Worm (Caenorhabditis elegans) whole organism, late embryonic: ENCODE data around the gene F22E5.2.
"Not testable (repeated sequence)": the region's sequence is repeated elsewhere in the genome, so short reads cannot be mapped to it uniquely, and the experiment has no call there.

Experiments
- ceh-6 ChIP-seq: fragments of 200-800 bp; sonication (Bioruptor generic); optimal IDR thresholded peaks from 2 replicates; lab custom pipeline; 2018; ENCODE audit warnings: mild to moderate bottlenecking, missing genetic modification characterization, missing compliant biosample characterization
- fkh-6 ChIP-seq: sonication (generic microtip); optimal IDR thresholded peaks from 2 replicates; lab custom pipeline; 2016; ENCODE audit warnings: missing genetic modification characterization, missing compliant biosample characterization
- pax-1 ChIP-seq: fragments of 150-350 bp; optimal IDR thresholded peaks from 2 replicates; lab custom pipeline; 2014; ENCODE audit warnings: missing biosample characterization, missing genetic modification characterization
- unc-55 ChIP-seq: sonication (generic microtip); optimal IDR thresholded peaks from 2 replicates; lab custom pipeline; 2017; ENCODE audit warnings: missing biosample characterization, missing genetic modification reagents, missing genetic modification characterization

DNA sequence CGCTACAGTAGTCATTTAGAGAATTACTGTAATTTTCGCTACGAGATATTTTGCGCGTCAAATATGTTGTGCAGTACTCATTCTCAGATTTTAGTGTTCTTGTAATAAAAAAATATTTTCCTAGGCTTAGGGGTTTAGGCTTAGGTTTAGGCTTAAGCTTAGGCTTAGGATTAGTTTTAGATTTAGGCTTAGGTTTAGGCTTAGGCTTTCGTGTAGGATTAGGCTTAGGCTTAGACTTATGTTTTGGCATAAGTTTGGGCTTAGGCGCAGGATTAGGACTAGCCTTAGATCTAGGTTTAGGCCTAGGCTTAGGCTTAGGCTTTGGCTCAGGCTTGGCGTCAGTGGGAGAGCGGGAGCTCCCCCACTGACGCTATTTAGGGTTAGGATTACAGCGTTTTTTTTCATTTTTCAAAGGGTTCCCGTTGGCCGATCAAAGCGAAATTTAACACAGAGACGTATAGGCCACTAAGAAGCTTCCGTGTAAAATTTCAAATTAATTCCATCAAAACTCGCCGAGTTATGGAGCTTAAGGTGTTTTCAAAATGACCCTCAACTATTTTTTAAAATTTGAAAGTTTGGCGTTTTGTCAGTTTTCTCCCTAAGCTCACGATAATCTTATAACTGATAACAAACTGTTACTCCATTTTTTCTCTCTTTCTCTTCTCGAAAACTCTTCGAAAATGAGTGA is 25.6 kb upstream of the F22E5.2 start, which contains the start of gene F22E5.8:
- TF ChIP-seq unc-55; pax-1 (tag; lab: Kevin White, UChicago); fkh-6 (tag; lab: Kevin White, UChicago); ceh-6 (GFP tag; lab: Kevin White, UChicago): not testable (repeated sequence)
